Fruit fly (Drosophila melanogaster) whole organism, embryonic: ENCODE data around the gene Duba.
A peak's percentile ranks its signal among the peaks of the same experiment; 100 is the strongest.

Experiments
- Aef1 ChIP-seq: fragments of 200-800 bp; sonication (Bioruptor generic); IDR thresholded peaks from 3 replicates; pipeline ENCODE4 v1.3.6; 2022; ENCODE audit warnings: missing biosample characterization, missing genetic modification characterization
- Bteb2 ChIP-seq: fragments of 200-800 bp; sonication (Bioruptor generic); optimal IDR thresholded peaks from 2 replicates; lab custom pipeline; 2016; ENCODE audit warnings: missing biosample characterization, missing genetic modification characterization
- CG11695 ChIP-seq: fragments of 200-800 bp; sonication (Bioruptor generic); IDR thresholded peaks from 3 replicates; pipeline ENCODE4 v1.3.6; 2022; ENCODE audit warnings: missing biosample characterization, missing genetic modification characterization
- CG1233 ChIP-seq: fragments of 200-800 bp; sonication (Bioruptor generic); optimal IDR thresholded peaks from 4 replicates; lab custom pipeline; 2018; ENCODE audit warnings: missing biosample characterization, mild to moderate bottlenecking, missing genetic modification characterization
- CG13296 ChIP-seq: fragments of 200-800 bp; sonication (Bioruptor generic); optimal IDR thresholded peaks from 3 replicates; lab custom pipeline; 2018; ENCODE audit warnings: missing biosample characterization, mild to moderate bottlenecking, missing genetic modification characterization
- CG13894 ChIP-seq: fragments of 200-800 bp; sonication (Bioruptor generic); optimal IDR thresholded peaks from 3 replicates; lab custom pipeline; 2018; ENCODE audit warnings: missing biosample characterization, mild to moderate bottlenecking, missing genetic modification characterization, moderate library complexity
- CG17186 ChIP-seq: fragments of 200-800 bp; sonication (Bioruptor generic); optimal IDR thresholded peaks from 3 replicates; lab custom pipeline; 2017; ENCODE audit warnings: missing biosample characterization, missing genetic modification reagents, missing genetic modification characterization
- CG18599 ChIP-seq: fragments of 200-800 bp; sonication (Bioruptor generic); optimal IDR thresholded peaks from 3 replicates; lab custom pipeline; 2017; ENCODE audit warnings: missing biosample characterization, missing genetic modification characterization, mild to moderate bottlenecking, moderate library complexity, missing genetic modification reagents
- CG2116 ChIP-seq: fragments of 200-800 bp; sonication (Bioruptor generic); optimal IDR thresholded peaks from 3 replicates; lab custom pipeline; 2018; ENCODE audit warnings: missing biosample characterization, mild to moderate bottlenecking, missing genetic modification characterization
- CG2678 ChIP-seq: fragments of 200-800 bp; sonication (Bioruptor generic); optimal IDR thresholded peaks from 3 replicates; lab custom pipeline; 2019; ENCODE audit warnings: missing biosample characterization, mild to moderate bottlenecking, missing genetic modification characterization, moderate library complexity
- CG3281 ChIP-seq: fragments of 200-800 bp; sonication (Bioruptor generic); optimal IDR thresholded peaks from 3 replicates; lab custom pipeline; 2017; ENCODE audit warnings: missing biosample characterization, mild to moderate bottlenecking, missing genetic modification characterization
- CG33213 ChIP-seq: fragments of 200-800 bp; sonication (Bioruptor generic); optimal IDR thresholded peaks from 3 replicates; lab custom pipeline; 2016; ENCODE audit warnings: missing biosample characterization, missing genetic modification characterization
- CG4328 ChIP-seq: fragments of 200-800 bp; sonication (Bioruptor generic); optimal IDR thresholded peaks from 3 replicates; lab custom pipeline; 2017; ENCODE audit warnings: missing biosample characterization, missing genetic modification reagents, missing genetic modification characterization
- CG5180 ChIP-seq: fragments of 200-800 bp; sonication (Bioruptor generic); optimal IDR thresholded peaks from 3 replicates; lab custom pipeline; 2017; ENCODE audit warnings: missing biosample characterization, missing genetic modification characterization, mild to moderate bottlenecking, moderate library complexity, missing genetic modification reagents
- CG7786 ChIP-seq: fragments of 200-800 bp; sonication (Bioruptor generic); optimal IDR thresholded peaks from 2 replicates; lab custom pipeline; 2016; ENCODE audit warnings: missing biosample characterization, missing genetic modification characterization
- CHES-1-like ChIP-seq: fragments of 200-800 bp; sonication (Bioruptor generic); optimal IDR thresholded peaks from 2 replicates; lab custom pipeline; 2016; ENCODE audit warnings: missing biosample characterization, missing genetic modification characterization
- Deaf1 ChIP-seq: fragments of 200-800 bp; optimal IDR thresholded peaks from 3 replicates; lab custom pipeline; 2019; ENCODE audit warnings: missing biosample characterization, mild to moderate bottlenecking, missing genetic modification characterization, moderate library complexity
- Dfd ChIP-seq, 2 experiments: fragments of >200 bp; optimal IDR thresholded peaks; 2 replicates each; lab custom pipeline; 2017; ENCODE audit warnings: missing biosample characterization in 2 of 2, missing genetic modification characterization in 2 of 2
- Eip74EF ChIP-seq, 2 experiments: fragments of 200-800 bp in 1 of 2; fragments of >200 bp in 1 of 2; sonication (Bioruptor generic) in 1 of 2; optimal IDR thresholded peaks; 2 replicates each; lab custom pipeline; 2017 to 2019; ENCODE audit warnings: missing biosample characterization in 2 of 2, missing genetic modification characterization in 2 of 2, mild to moderate bottlenecking in 1 of 2, moderate library complexity in 1 of 2
- Elba2 ChIP-seq: fragments of 200-800 bp; sonication (Bioruptor generic); optimal IDR thresholded peaks from 3 replicates; lab custom pipeline; 2016; ENCODE audit warnings: missing biosample characterization, missing genetic modification characterization
- Fer1 ChIP-seq: fragments of 200-800 bp; sonication (Bioruptor generic); optimal IDR thresholded peaks from 2 replicates; lab custom pipeline; 2017; ENCODE audit warnings: missing biosample characterization, mild to moderate bottlenecking, missing genetic modification characterization
- HLH4C ChIP-seq: fragments of 200-800 bp; sonication (Bioruptor generic); IDR thresholded peaks from 3 replicates; pipeline ENCODE4 v1.3.6; 2022; ENCODE audit warnings: missing biosample characterization, missing genetic modification characterization; ENCODE audit not compliant: partially characterized antibody
- Hr51 ChIP-seq, 2 experiments: fragments of 200-800 bp; sonication (Bioruptor generic); optimal IDR thresholded peaks; 2 replicates in 1 of 2; 3 replicates in 1 of 2; lab custom pipeline; 2016 to 2018; ENCODE audit warnings: missing biosample characterization in 2 of 2, missing genetic modification characterization in 2 of 2, mild to moderate bottlenecking in 1 of 2, moderate library complexity in 1 of 2
- MTF-1 ChIP-seq: fragments of 200-800 bp; sonication (Bioruptor generic); optimal IDR thresholded peaks from 2 replicates; lab custom pipeline; 2018; ENCODE audit warnings: missing biosample characterization, mild to moderate bottlenecking, missing genetic modification characterization, borderline replicate concordance
- NfI ChIP-seq: fragments of 200-800 bp; sonication (Bioruptor generic); optimal IDR thresholded peaks from 3 replicates; lab custom pipeline; 2018; ENCODE audit warnings: missing biosample characterization, mild to moderate bottlenecking, missing genetic modification characterization, moderate library complexity
- Rx ChIP-seq: fragments of 200-800 bp; sonication (Bioruptor generic); IDR thresholded peaks from 2 replicates; pipeline ENCODE4 v1.3.6; 2022; ENCODE audit warnings: missing biosample characterization, missing genetic modification characterization
- Sry-β ChIP-seq: fragments of 200-800 bp; sonication (Bioruptor generic); optimal IDR thresholded peaks from 2 replicates; lab custom pipeline; 2018; ENCODE audit warnings: missing biosample characterization, mild to moderate bottlenecking, missing genetic modification characterization, moderate library complexity
- abd-A ChIP-seq: fragments of 200-800 bp; sonication (Bioruptor generic); optimal IDR thresholded peaks from 3 replicates; lab custom pipeline; 2019; ENCODE audit warnings: missing biosample characterization, mild to moderate bottlenecking, missing genetic modification characterization, moderate library complexity
- ac ChIP-seq: fragments of 200-800 bp; sonication (Bioruptor generic); optimal IDR thresholded peaks from 3 replicates; lab custom pipeline; 2017; ENCODE audit warnings: missing biosample characterization, mild to moderate bottlenecking, missing genetic modification characterization
- caup ChIP-seq: fragments of 200-800 bp; sonication (Bioruptor generic); optimal IDR thresholded peaks from 3 replicates; lab custom pipeline; 2017; ENCODE audit warnings: missing biosample characterization, mild to moderate bottlenecking, missing genetic modification characterization, moderate library complexity; ENCODE audit not compliant: severe bottlenecking
- chm ChIP-seq: fragments of 200-800 bp; sonication (Bioruptor generic); IDR thresholded peaks from 2 replicates; pipeline ENCODE4 v1.3.6; 2022; ENCODE audit warnings: missing biosample characterization, missing genetic modification characterization
- da ChIP-seq: fragments of 200-800 bp; sonication (Bioruptor generic); optimal IDR thresholded peaks from 2 replicates; lab custom pipeline; 2016; ENCODE audit warnings: missing biosample characterization, missing genetic modification characterization
- ewg ChIP-seq: fragments of 200-800 bp; sonication (Bioruptor generic); optimal IDR thresholded peaks from 3 replicates; lab custom pipeline; 2017; ENCODE audit warnings: mild to moderate bottlenecking, missing biosample characterization, missing genetic modification reagents, missing genetic modification characterization
- exex ChIP-seq: fragments of 200-800 bp; sonication (Bioruptor generic); optimal IDR thresholded peaks from 4 replicates; lab custom pipeline; 2018; ENCODE audit warnings: missing biosample characterization, mild to moderate bottlenecking, missing genetic modification characterization, moderate library complexity
- fd102C ChIP-seq: fragments of 200-800 bp; sonication (Bioruptor generic); optimal IDR thresholded peaks from 2 replicates; lab custom pipeline; 2018; ENCODE audit warnings: missing biosample characterization, mild to moderate bottlenecking, missing genetic modification characterization, moderate library complexity
- gro ChIP-seq: fragments of 200-800 bp; sonication (Bioruptor generic); optimal IDR thresholded peaks from 2 replicates; lab custom pipeline; 2016; ENCODE audit warnings: missing biosample characterization, missing genetic modification characterization
- gsb ChIP-seq: fragments of 200-800 bp; sonication (Bioruptor generic); IDR thresholded peaks from 2 replicates; pipeline ENCODE4 v1.3.6; 2022; ENCODE audit warnings: missing biosample characterization, missing genetic modification characterization
- h ChIP-seq: fragments of >200 bp; optimal IDR thresholded peaks from 2 replicates; lab custom pipeline; 2017
- hth ChIP-seq: fragments of >200 bp; optimal IDR thresholded peaks from 2 replicates; lab custom pipeline; 2017; ENCODE audit warnings: inconsistent platforms
- jigr1 ChIP-seq: fragments of 200-800 bp; sonication (Bioruptor generic); IDR thresholded peaks from 3 replicates; pipeline ENCODE4 v1.3.6; 2022; ENCODE audit warnings: missing biosample characterization, missing genetic modification characterization
- lab ChIP-seq: fragments of 200-800 bp; sonication (Bioruptor generic); optimal IDR thresholded peaks from 3 replicates; lab custom pipeline; 2017; ENCODE audit warnings: missing biosample characterization, missing genetic modification characterization, mild to moderate bottlenecking, moderate library complexity, missing genetic modification reagents
- onecut ChIP-seq: fragments of 200-800 bp; sonication (Bioruptor generic); IDR thresholded peaks from 2 replicates; pipeline ENCODE4 v1.3.6; 2022; ENCODE audit warnings: missing biosample characterization, missing genetic modification characterization
- rib ChIP-seq: fragments of 200-800 bp; sonication (Bioruptor generic); IDR thresholded peaks from 2 replicates; pipeline ENCODE4 v1.3.6; 2022; ENCODE audit warnings: missing biosample characterization, missing genetic modification characterization
- sd ChIP-seq: fragments of 200-800 bp; sonication (Bioruptor generic); optimal IDR thresholded peaks from 3 replicates; lab custom pipeline; 2018; ENCODE audit warnings: missing biosample characterization, mild to moderate bottlenecking, missing genetic modification characterization, moderate library complexity
- sob ChIP-seq: fragments of 200-800 bp; sonication (Bioruptor generic); IDR thresholded peaks from 2 replicates; pipeline ENCODE4 v1.3.6; 2022; ENCODE audit warnings: missing biosample characterization, missing genetic modification characterization
- tna ChIP-seq: fragments of 200-800 bp; sonication (Bioruptor generic); IDR thresholded peaks from 2 replicates; pipeline ENCODE4 v1.3.6; 2022; ENCODE audit warnings: missing biosample characterization, missing genetic modification characterization; ENCODE audit not compliant: partially characterized antibody
- yki ChIP-seq: fragments of >200 bp; optimal IDR thresholded peaks from 3 replicates; lab custom pipeline; 2018
- zen ChIP-seq: fragments of 200-800 bp; sonication (Bioruptor generic); optimal IDR thresholded peaks from 3 replicates; lab custom pipeline; 2018; ENCODE audit warnings: missing biosample characterization, mild to moderate bottlenecking, missing genetic modification characterization, moderate library complexity

The Duba gene

dm6 chr3L:11620001-11620400 is 10.7 kb upstream of the Duba start, which contains the start of gene Muc68Ca:
Muc68Ca (minus strand) TSS chr3L:11620101.
- TF ChIP-seq chm (GFP tag; lab: Robert Waterston, UW) (no peak), zen (tag; lab: Kevin White, UChicago) (no peak), Rx (GFP tag; lab: Robert Waterston, UW) (no peak), Elba2 (no peak), CG2116 (GFP tag; lab: Kevin White, UChicago) (no peak), gsb (GFP tag; lab: Robert Waterston, UW) (no peak), hth (lab: Kevin White, UChicago) (no peak), CG2678 (tag; lab: Kevin White, UChicago) (no peak), CG5180 (GFP tag; lab: Kevin White, UChicago) (no peak), CG1233 (GFP tag; lab: Kevin White, UChicago) (no peak), Aef1 (no peak)

dm6 chr3L:11609835-11610234 is 570 bp upstream of the Duba start, which contains the start of gene CG42832:
CG42832 (plus strand) TSS chr3L:11610135.
- TF ChIP-seq ac (GFP tag; lab: Kevin White, UChicago), result no peak
- peak; percentile 21 for TF ChIP-seq Fer1 (GFP tag; lab: Kevin White, UChicago)
- TF ChIP-seq ewg (GFP tag; lab: Kevin White, UChicago), result no peak
- no peak for TF ChIP-seq MTF-1 (GFP tag; lab: Kevin White, UChicago)
- TF ChIP-seq lab (GFP tag; lab: Kevin White, UChicago), result peak; percentile 52
- TF ChIP-seq da (GFP tag; lab: Kevin White, UChicago), result no peak
- TF ChIP-seq CHES-1-like (GFP tag; lab: Kevin White, UChicago), result no peak
- peak; percentile 43 for TF ChIP-seq CG18599
- peak; percentile 42 for TF ChIP-seq caup (GFP tag; lab: Kevin White, UChicago)
- TF ChIP-seq CG13296 (GFP tag; lab: Kevin White, UChicago), result peak; percentile 6
- TF ChIP-seq CG3281 (GFP tag; lab: Kevin White, UChicago), result no peak
- 0 out of 2 replicates have a peak, but pooled peaks have one; percentile 35 for TF ChIP-seq sob (GFP tag; lab: Robert Waterston, UW)
- TF ChIP-seq CG11695, result 0 out of 3 replicates have a peak, but pooled peaks have one; percentile 25

- no peak for TF ChIP-seq sd
- TF ChIP-seq tna, result no peak
- no peak for TF ChIP-seq jigr1
- TF ChIP-seq abd-A, result no peak
- TF ChIP-seq rib (GFP tag; lab: Robert Waterston, UW), result no peak
- TF ChIP-seq NfI (GFP tag; lab: Kevin White, UChicago), result no peak
- TF ChIP-seq Sry-β (GFP tag; lab: Kevin White, UChicago), result no peak
- TF ChIP-seq fd102C, result no peak
- peak in 1 of 2 experiments; percentile 83 for TF ChIP-seq Dfd (GFP tag; optimal IDR thresholded peaks at IDR 0.05; lab: Kevin White, UChicago)
Observed at dm6 chr3L:11604227-11604626, 5.0 kb downstream of the Duba start.

- TF ChIP-seq HLH4C (GFP tag; lab: Robert Waterston, UW) (no peak), Deaf1 (tag; lab: Kevin White, UChicago) (peak; percentile 56), gro (GFP tag; lab: Kevin White, UChicago) (no peak), CG4328 (GFP tag; lab: Kevin White, UChicago) (no peak), da (GFP tag; lab: Kevin White, UChicago) (no peak), CG13894 (tag; lab: Kevin White, UChicago) (peak; percentile 36), CG33213 (GFP tag; lab: Kevin White, UChicago) (no peak), Bteb2 (GFP tag; lab: Kevin White, UChicago) (no peak), h (lab: Kevin White, UChicago) (no peak), Eip74EF (GFP tag; optimal IDR thresholded peaks at IDR 0.05; lab: Kevin White, UChicago) (no peak), CG17186 (GFP tag; lab: Kevin White, UChicago) (no peak), CG7786 (no peak), exex (tag; lab: Kevin White, UChicago) (no peak), onecut (GFP tag; lab: Robert Waterston, UW) (peak; percentile 34; the same call in 1 of the 2 replicates), Hr51 (GFP tag; optimal IDR thresholded peaks at IDR 0.05; lab: Kevin White, UChicago) (no peak), yki (lab: Kevin White, UChicago) (no peak)
Observed at dm6 chr3L:11602040-11602439, 7.2 kb downstream of the Duba start.
